Worm (Caenorhabditis elegans): ENCODE data around the gene copb-2.

DNA sequence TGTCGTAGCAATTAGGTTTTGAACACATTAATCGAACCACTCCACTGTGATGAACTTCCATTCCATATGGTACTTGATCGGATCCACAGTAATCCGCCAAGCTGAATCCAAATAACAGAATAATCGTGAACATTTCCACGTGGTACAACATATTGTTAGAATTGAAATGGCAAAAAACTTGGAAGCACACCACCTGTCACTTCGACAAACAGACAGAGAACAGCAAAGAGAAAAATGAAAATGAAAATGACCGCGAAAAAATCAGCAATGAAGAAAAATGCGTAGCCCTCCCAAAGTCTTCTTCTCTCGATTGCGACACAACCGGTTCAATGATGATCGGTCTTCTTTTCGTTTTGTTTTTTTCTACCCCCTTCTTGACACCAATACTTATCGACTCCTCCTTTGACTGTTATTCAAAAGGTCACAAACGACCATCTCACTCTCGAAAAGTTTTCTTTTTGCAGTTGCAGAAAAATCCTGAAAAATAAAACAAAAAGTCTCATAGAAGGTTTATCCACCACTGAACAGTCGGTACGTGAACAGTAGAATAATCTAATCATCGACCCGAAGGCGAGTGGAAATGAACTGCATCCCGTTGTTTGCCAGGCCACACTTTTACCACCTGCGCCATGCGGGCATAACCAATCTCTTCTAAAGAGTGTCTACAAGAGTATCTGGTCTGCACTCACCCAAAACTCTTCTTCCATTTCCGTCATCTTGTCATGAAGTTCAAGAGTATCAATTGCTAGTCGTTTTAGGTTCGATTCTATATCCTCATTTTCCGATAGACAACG lies 17.8 kb downstream of the copb-2 start, which contains the start of gene wrt-3:
- TF ChIP-seq W03F9.2 (tag; optimal IDR thresholded peaks at IDR 0.05): no peak
- TF ChIP-seq him-1 (tag; optimal IDR thresholded peaks at IDR 0.05): peak; percentile 36

All from whole organism, L4/young adult.